Worm (Caenorhabditis elegans) whole organism, L3 larva: ENCODE data around the gene F46C3.2.
A peak's percentile ranks its signal among the peaks of the same experiment; 100 is the strongest.
"Not testable (repeated sequence)": the region's sequence is repeated elsewhere in the genome, so short reads cannot be mapped to it uniquely, and the experiment has no call there.

Source experiments
- ZK546.5 ChIP-seq: sonication (generic microtip); optimal IDR thresholded peaks from 2 replicates; lab custom pipeline; 2017; ENCODE audit warnings: missing biosample characterization, missing genetic modification characterization
- ama-1 ChIP-seq: fragments of 150-350 bp; optimal IDR thresholded peaks from 2 replicates; lab custom pipeline; 2018
- ceh-16 ChIP-seq: sonication (generic microtip); optimal IDR thresholded peaks from 2 replicates; lab custom pipeline; 2017; ENCODE audit warnings: missing biosample characterization, missing genetic modification characterization
- ceh-82 ChIP-seq: fragments of 150-350 bp; optimal IDR thresholded peaks from 2 replicates; lab custom pipeline; 2014; ENCODE audit warnings: missing biosample characterization, missing genetic modification characterization
- ceh-9 ChIP-seq: sonication (generic microtip); optimal IDR thresholded peaks from 2 replicates; lab custom pipeline; 2018; ENCODE audit warnings: missing biosample characterization, missing genetic modification characterization
- egl-5 ChIP-seq: fragments of 150-350 bp; optimal IDR thresholded peaks from 2 replicates; lab custom pipeline; 2017; ENCODE audit warnings: missing biosample characterization, missing genetic modification reagents, missing genetic modification characterization, inconsistent platforms
- elt-2 ChIP-seq: sonication (generic microtip); optimal IDR thresholded peaks from 2 replicates; lab custom pipeline; 2016; ENCODE audit warnings: missing genetic modification reagents, mild to moderate bottlenecking, missing genetic modification characterization, missing compliant biosample characterization
- elt-3 ChIP-seq, 3 experiments: fragments of 150-350 bp in 1 of 3; sonication (generic microtip) in 2 of 3; optimal IDR thresholded peaks; 2 replicates in 2 of 3; 4 replicates in 1 of 3; lab custom pipeline; 2014 to 2017; ENCODE audit warnings: missing biosample characterization in 3 of 3, missing genetic modification characterization in 3 of 3
- eor-1 ChIP-seq, 2 experiments: fragments of 150-350 bp; optimal IDR thresholded peaks; 2 replicates each; lab custom pipeline; 2014 to 2018; ENCODE audit warnings: missing biosample characterization in 2 of 2, missing genetic modification characterization in 2 of 2
- fos-1 ChIP-seq: fragments of 150-350 bp; optimal IDR thresholded peaks from 2 replicates; lab custom pipeline; 2014; ENCODE audit warnings: missing biosample characterization, missing genetic modification characterization
- jun-1 ChIP-seq: fragments of 150-350 bp; optimal IDR thresholded peaks from 2 replicates; lab custom pipeline; 2014; ENCODE audit warnings: missing biosample characterization, missing genetic modification reagents, missing genetic modification characterization
- lin-39 ChIP-seq: fragments of 150-350 bp; optimal IDR thresholded peaks from 2 replicates; lab custom pipeline; 2018; ENCODE audit warnings: missing biosample characterization, missing genetic modification reagents, missing genetic modification characterization
- mdl-1 ChIP-seq: fragments of 150-350 bp; optimal IDR thresholded peaks from 2 replicates; lab custom pipeline; 2014; ENCODE audit warnings: missing biosample characterization, missing genetic modification characterization
- mml-1 ChIP-seq: fragments of 150-350 bp; sonication (generic microtip); optimal IDR thresholded peaks from 3 replicates; lab custom pipeline; 2014; ENCODE audit warnings: missing biosample characterization, missing genetic modification characterization
- nhr-11 ChIP-seq: fragments of 150-350 bp; optimal IDR thresholded peaks from 2 replicates; lab custom pipeline; 2014; ENCODE audit warnings: missing biosample characterization, missing genetic modification characterization
- nhr-12 ChIP-seq: fragments of 150-350 bp; optimal IDR thresholded peaks from 2 replicates; lab custom pipeline; 2014; ENCODE audit warnings: missing biosample characterization, missing genetic modification characterization
- nhr-23 ChIP-seq: fragments of 150-350 bp; optimal IDR thresholded peaks from 2 replicates; lab custom pipeline; 2014; ENCODE audit warnings: missing biosample characterization, missing genetic modification reagents, missing genetic modification characterization
- nhr-25 ChIP-seq: sonication (generic microtip); optimal IDR thresholded peaks from 2 replicates; lab custom pipeline; 2017; ENCODE audit warnings: missing biosample characterization, missing genetic modification characterization
- nhr-43 ChIP-seq: sonication (generic microtip); optimal IDR thresholded peaks from 2 replicates; lab custom pipeline; 2016; ENCODE audit warnings: mild to moderate bottlenecking, missing genetic modification characterization, missing compliant biosample characterization; ENCODE audit not compliant: poor library complexity, severe bottlenecking
- nhr-67 ChIP-seq: fragments of 150-350 bp; optimal IDR thresholded peaks from 2 replicates; lab custom pipeline; 2014; ENCODE audit warnings: missing biosample characterization, missing genetic modification characterization
- nhr-77 ChIP-seq: fragments of 150-350 bp; optimal IDR thresholded peaks from 2 replicates; lab custom pipeline; 2014; ENCODE audit warnings: missing biosample characterization, missing genetic modification characterization
- pha-4 ChIP-seq: fragments of 150-350 bp; optimal IDR thresholded peaks from 2 replicates; lab custom pipeline; 2014; ENCODE audit warnings: missing biosample characterization, missing genetic modification reagents, missing genetic modification characterization
- sea-2 ChIP-seq: fragments of 150-350 bp; sonication (generic microtip); optimal IDR thresholded peaks from 4 replicates; lab custom pipeline; 2014; ENCODE audit warnings: missing biosample characterization, missing genetic modification reagents, missing genetic modification characterization
- skn-1 ChIP-seq: fragments of 150-350 bp; optimal IDR thresholded peaks from 2 replicates; lab custom pipeline; 2014; ENCODE audit warnings: missing biosample characterization, missing genetic modification characterization
- unc-39 ChIP-seq: sonication (generic microtip); optimal IDR thresholded peaks from 4 replicates; lab custom pipeline; 2017; ENCODE audit warnings: missing biosample characterization, missing genetic modification characterization
- unc-62 ChIP-seq: fragments of 150-350 bp; sonication (generic microtip); optimal IDR thresholded peaks from 4 replicates; lab custom pipeline; 2014; ENCODE audit warnings: missing biosample characterization, missing genetic modification reagents, missing genetic modification characterization
- zag-1 ChIP-seq: fragments of 150-350 bp; optimal IDR thresholded peaks from 2 replicates; lab custom pipeline; 2014; ENCODE audit warnings: missing biosample characterization, missing genetic modification characterization
- ztf-11 ChIP-seq: fragments of 150-350 bp; optimal IDR thresholded peaks from 2 replicates; lab custom pipeline; 2014; ENCODE audit warnings: missing biosample characterization, missing genetic modification characterization
- ztf-4 ChIP-seq: fragments of 150-350 bp; optimal IDR thresholded peaks from 2 replicates; lab custom pipeline; 2014; ENCODE audit warnings: missing biosample characterization, missing genetic modification characterization

The F46C3.2 gene

DNA sequence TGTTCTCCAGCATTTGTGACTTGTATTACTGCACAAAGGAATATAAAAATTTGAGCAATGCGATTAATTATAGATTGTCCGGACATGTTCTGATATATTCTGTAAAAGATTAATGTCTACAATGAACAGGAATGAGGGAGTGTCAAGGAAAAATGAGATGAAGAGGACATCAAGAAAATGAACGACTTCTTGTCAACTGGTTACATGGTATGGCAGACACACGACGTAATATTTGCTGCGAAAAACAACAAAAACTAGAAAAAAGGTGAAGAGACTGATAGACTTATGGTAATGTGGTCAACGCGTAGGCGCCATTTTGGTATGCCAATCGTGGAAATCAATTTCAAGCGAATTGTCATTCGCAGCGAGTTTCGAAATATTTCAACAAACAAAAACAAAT is 28.0 kb upstream of the F46C3.2 start, which contains the start of gene igeg-2:
TSS of gene igeg-2 (minus strand) at position 101 of the 400 bp plus-strand sequence.
- TF ChIP-seq pha-4 (no peak), lin-39 (no peak), nhr-67 (tag; lab: Kevin White, UChicago) (no peak), sea-2 (GFP tag; lab: Kevin White, UChicago) (no peak), fos-1 (tag; lab: Kevin White, UChicago) (no peak), elt-2 (no peak), ceh-9 (no peak), ama-1 (lab: Kevin White, UChicago) (no peak), ztf-4 (tag; lab: Kevin White, UChicago) (no peak), nhr-23 (tag; lab: Kevin White, UChicago) (no peak)
- TF ChIP-seq, all 47 proteins: peak for 0

DNA sequence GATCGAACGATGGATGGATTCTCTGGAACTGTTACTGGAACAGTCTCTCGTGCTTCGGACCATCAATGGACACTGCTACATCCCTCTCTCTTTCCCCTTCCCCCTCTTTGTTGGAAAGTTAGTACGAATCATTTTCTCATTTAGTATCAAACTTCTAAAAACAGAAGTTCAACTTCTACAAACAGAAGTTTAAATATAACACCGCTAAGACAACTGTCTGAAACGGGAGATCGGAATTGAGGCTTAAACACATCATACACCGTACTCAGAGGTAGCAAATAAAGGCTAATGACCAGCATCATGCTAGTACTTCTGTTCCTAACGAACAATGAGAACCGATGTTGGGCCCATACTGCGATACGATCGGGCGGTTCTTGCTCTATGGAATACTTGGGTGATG is 21.2 kb upstream of the F46C3.2 start, which contains the start of gene F46C3.7:
TSS of gene F46C3.7 (plus strand) at position 301 of the 400 bp plus-strand sequence.
- TF ChIP-seq ceh-9; elt-3 (tag; optimal IDR thresholded peaks at IDR 0.05; lab: Kevin White, UChicago); ceh-82 (tag; lab: Kevin White, UChicago): not testable (repeated sequence)

DNA sequence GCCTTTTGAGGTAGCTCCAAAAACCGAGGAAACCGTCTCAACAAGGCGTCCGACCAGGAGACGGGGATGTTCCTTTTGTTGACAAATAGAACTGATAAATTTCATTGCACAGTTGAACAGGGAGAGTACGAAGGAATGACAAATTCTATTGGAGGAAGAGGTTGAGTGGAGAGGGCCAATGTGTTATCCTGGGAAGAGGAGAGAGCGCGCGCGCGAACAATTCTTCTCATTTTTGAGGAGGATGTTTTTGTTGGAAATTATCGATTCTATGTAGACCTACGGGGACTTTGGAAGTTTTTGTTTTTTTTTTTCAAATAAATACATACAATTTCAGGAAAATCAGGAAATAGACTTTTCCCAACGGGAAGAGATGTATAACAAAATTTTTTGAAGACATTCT is 19.1 kb upstream of the F46C3.2 start:
- TF ChIP-seq nhr-77 = no peak
- no peak for TF ChIP-seq mml-1 (tag; lab: Kevin White, UChicago)
- TF ChIP-seq skn-1 (tag; lab: Kevin White, UChicago) = no peak
- TF ChIP-seq elt-2 = no peak
- no peak for TF ChIP-seq egl-5
- TF ChIP-seq eor-1 (tag; optimal IDR thresholded peaks at IDR 0.05; lab: Kevin White, UChicago) = no peak
- TF ChIP-seq nhr-11 (tag; lab: Kevin White, UChicago) = no peak
- no peak for TF ChIP-seq mdl-1 (tag; lab: Kevin White, UChicago)
- TF ChIP-seq lin-39 = no peak
- TF ChIP-seq jun-1 (tag; lab: Kevin White, UChicago) = no peak
- no peak for TF ChIP-seq zag-1
- no peak for TF ChIP-seq unc-62 (GFP tag; lab: Kevin White, UChicago)
- TF ChIP-seq ztf-11 (tag; lab: Kevin White, UChicago) = no peak
- no peak for TF ChIP-seq nhr-23 (tag; lab: Kevin White, UChicago)
- no peak for TF ChIP-seq ZK546.5 (tag; lab: Kevin White, UChicago)
- no peak for TF ChIP-seq ceh-16 (tag; lab: Kevin White, UChicago)
- TF ChIP-seq elt-3 (tag; optimal IDR thresholded peaks at IDR 0.05; lab: Kevin White, UChicago) = no peak
- no peak for TF ChIP-seq nhr-43

DNA sequence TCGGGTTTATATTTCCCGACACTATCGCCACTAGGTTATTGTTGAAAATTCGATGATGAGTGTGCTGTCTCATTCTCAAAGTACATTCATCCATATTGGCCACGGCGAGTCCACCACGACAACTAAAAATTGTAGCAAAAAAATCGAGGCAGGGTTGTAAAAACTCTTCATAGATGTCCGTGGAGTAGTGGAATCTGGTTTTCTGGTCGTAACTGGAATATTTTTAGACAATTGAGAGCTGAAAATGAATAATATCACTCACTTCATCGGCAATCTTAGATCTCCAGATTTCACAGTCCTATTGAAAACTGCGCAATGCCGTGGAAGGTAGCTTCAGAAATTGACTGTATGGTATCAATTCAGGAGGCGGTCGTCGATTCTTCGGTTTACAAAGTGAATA is 16.9 kb upstream of the F46C3.2 start:
- TF ChIP-seq unc-39 (no peak), ceh-16 (tag; lab: Kevin White, UChicago) (no peak), ztf-11 (tag; lab: Kevin White, UChicago) (no peak), nhr-77 (no peak), nhr-23 (tag; lab: Kevin White, UChicago) (no peak), nhr-11 (tag; lab: Kevin White, UChicago) (no peak), nhr-25 (tag; lab: Kevin White, UChicago) (no peak), egl-5 (no peak), lin-39 (no peak), nhr-43 (no peak), ztf-4 (tag; lab: Kevin White, UChicago) (no peak), elt-2 (no peak)

DNA sequence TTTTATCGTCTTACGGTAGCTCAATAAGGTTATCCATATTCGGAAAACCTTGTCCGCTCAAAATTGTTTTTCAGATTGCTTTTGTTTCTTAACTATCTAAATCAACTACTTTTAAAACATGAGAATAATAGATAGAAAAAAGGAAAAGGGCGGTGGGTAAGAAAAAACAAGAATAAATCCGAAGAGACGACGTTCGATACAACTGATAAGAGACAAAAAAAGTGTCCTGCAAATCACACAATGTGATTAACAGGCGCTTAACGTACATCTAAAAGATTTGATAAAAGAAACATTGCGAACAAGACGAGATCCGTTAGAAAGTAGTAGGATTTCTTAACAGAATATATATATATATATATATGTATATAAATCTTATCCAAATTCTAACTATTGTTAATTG is 14.9 kb upstream of the F46C3.2 start, which contains the start of gene hum-4:
TSS of gene hum-4 (minus strand) at position 101 of the 400 bp plus-strand sequence.
- TF ChIP-seq nhr-77 = no peak
- TF ChIP-seq ceh-16 (tag; lab: Kevin White, UChicago) = no peak
- no peak for TF ChIP-seq ztf-11 (tag; lab: Kevin White, UChicago)
- TF ChIP-seq elt-3 (tag; optimal IDR thresholded peaks at IDR 0.05; lab: Kevin White, UChicago) = peak in 1 of 3 experiments; percentile 36

DNA sequence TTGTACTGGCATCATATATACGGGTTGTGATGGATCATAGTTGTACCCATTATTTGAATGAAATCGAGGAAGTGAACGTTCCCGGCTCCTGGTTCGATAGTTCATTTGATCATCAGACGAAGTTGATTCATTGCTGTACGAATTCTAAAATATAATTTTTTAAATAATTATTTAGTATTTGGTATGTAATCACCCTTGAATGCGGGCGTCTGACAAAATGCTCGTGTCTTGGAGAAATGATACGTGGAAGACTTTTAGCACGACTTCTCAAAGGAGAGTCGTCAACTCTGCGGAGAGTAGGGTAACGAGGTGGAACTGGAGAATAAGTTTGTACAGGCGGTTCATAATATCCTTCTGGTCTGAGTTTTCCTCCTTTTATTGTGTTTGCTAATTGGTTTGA is 9.0 kb upstream of the F46C3.2 start:
- no peak for TF ChIP-seq nhr-12 (tag; lab: Kevin White, UChicago)
- TF ChIP-seq ztf-4 (tag; lab: Kevin White, UChicago) = no peak
- no peak for TF ChIP-seq sea-2 (GFP tag; lab: Kevin White, UChicago)
- no peak for TF ChIP-seq ztf-11 (tag; lab: Kevin White, UChicago)
- no peak for TF ChIP-seq zag-1
- TF ChIP-seq, all 47 proteins: peak for 0

DNA sequence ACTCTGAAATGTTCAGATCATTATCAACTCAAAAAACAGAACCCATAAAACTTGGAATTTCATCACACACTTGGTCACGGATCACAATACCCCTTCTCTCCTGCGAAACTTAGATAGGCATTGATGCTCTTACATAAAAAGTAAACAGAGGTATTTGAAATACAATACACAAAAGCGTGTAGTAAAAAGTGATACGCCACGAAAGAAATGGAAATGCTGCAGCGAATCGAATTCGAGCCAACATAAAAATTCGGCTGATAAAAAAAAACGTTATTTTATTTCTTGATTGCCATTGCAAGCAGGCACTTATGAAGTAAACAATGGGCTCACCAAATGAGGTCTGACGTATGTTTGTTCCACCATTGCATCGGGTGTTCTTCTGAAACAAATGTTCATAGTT is 8.1 kb upstream of the F46C3.2 start:
- TF ChIP-seq ceh-82 (tag; lab: Kevin White, UChicago) (no peak), elt-2 (peak; percentile 57)
- TF ChIP-seq, all 47 proteins: peak for 1
